Worm (Caenorhabditis elegans) whole organism, L1 larva: ENCODE measurements around the gene lgc-48.

Experiments
- C16A3.4 ChIP-seq: fragments of 150-350 bp; optimal IDR thresholded peaks from 2 replicates; lab custom pipeline; 2014; ENCODE audit warnings: missing biosample characterization, missing genetic modification characterization
- C34B4.2 ChIP-seq: sonication (generic microtip); optimal IDR thresholded peaks from 2 replicates; lab custom pipeline; 2017; ENCODE audit warnings: mild to moderate bottlenecking, missing genetic modification characterization, missing compliant biosample characterization
- aha-1 ChIP-seq: fragments of 150-350 bp; optimal IDR thresholded peaks from 2 replicates; lab custom pipeline; 2014; ENCODE audit warnings: missing biosample characterization, missing genetic modification characterization
- aly-2 ChIP-seq: fragments of 150-350 bp; optimal IDR thresholded peaks from 2 replicates; lab custom pipeline; 2014; ENCODE audit warnings: missing biosample characterization, missing genetic modification characterization
- ama-1 ChIP-seq: fragments of 150-350 bp; optimal IDR thresholded peaks from 2 replicates; lab custom pipeline; 2014
- ceh-63 ChIP-seq: fragments of 200-800 bp; sonication (Bioruptor generic); optimal IDR thresholded peaks from 2 replicates; lab custom pipeline; 2018; ENCODE audit warnings: mild to moderate bottlenecking, missing genetic modification characterization, missing compliant biosample characterization
- ceh-88 ChIP-seq: fragments of 200-800 bp; sonication (Bioruptor generic); IDR thresholded peaks from 2 replicates; pipeline ENCODE4 v1.3.6; 2022; ENCODE audit warnings: missing genetic modification characterization, missing compliant biosample characterization
- ces-1 ChIP-seq: fragments of 150-350 bp; optimal IDR thresholded peaks from 2 replicates; lab custom pipeline; 2014; ENCODE audit warnings: missing biosample characterization, missing genetic modification reagents, missing genetic modification characterization
- dpl-1 ChIP-seq, 3 experiments: fragments of 150-350 bp in 2 of 3; sonication (generic microtip) in 1 of 3; optimal IDR thresholded peaks; 2 replicates each; lab custom pipeline; 2014 to 2017; ENCODE audit warnings: missing biosample characterization in 3 of 3, missing genetic modification characterization in 3 of 3, missing genetic modification reagents in 3 of 3
- efl-1 ChIP-seq, 4 experiments: fragments of 150-350 bp; optimal IDR thresholded peaks in 3 of 4; peaks in 1 of 4; 1 replicate in 1 of 4; 2 replicates in 3 of 4; lab custom pipeline; 2014; ENCODE audit warnings: missing biosample characterization in 2 of 4, missing genetic modification characterization in 2 of 4, missing genetic modification reagents in 2 of 4
- efl-3 ChIP-seq: fragments of 200-800 bp; sonication (Bioruptor generic); optimal IDR thresholded peaks from 2 replicates; lab custom pipeline; 2018; ENCODE audit warnings: mild to moderate bottlenecking, missing genetic modification characterization, missing compliant biosample characterization
- ets-5 ChIP-seq: fragments of 200-800 bp; sonication (Bioruptor generic); IDR thresholded peaks from 2 replicates; pipeline ENCODE4 v1.3.6; 2022; ENCODE audit warnings: missing genetic modification characterization, missing compliant biosample characterization
- fkh-4 ChIP-seq: sonication (generic microtip); optimal IDR thresholded peaks from 2 replicates; lab custom pipeline; 2016; ENCODE audit warnings: missing compliant biosample characterization, missing genetic modification characterization, borderline replicate concordance
- fkh-8 ChIP-seq: sonication (generic microtip); optimal IDR thresholded peaks from 2 replicates; lab custom pipeline; 2016; ENCODE audit warnings: mild to moderate bottlenecking, missing genetic modification characterization, missing compliant biosample characterization
- fos-1 ChIP-seq: fragments of 150-350 bp; optimal IDR thresholded peaks from 2 replicates; lab custom pipeline; 2014; ENCODE audit warnings: missing biosample characterization, missing genetic modification characterization
- grh-1 ChIP-seq: fragments of 200-800 bp; sonication (Bioruptor generic); IDR thresholded peaks from 2 replicates; pipeline ENCODE4 v1.3.6; 2022; ENCODE audit warnings: missing genetic modification reagents, missing genetic modification characterization, missing compliant biosample characterization
- hpl-2 ChIP-seq: fragments of 150-350 bp; optimal IDR thresholded peaks from 2 replicates; lab custom pipeline; 2014; ENCODE audit warnings: missing biosample characterization, missing genetic modification reagents, missing genetic modification characterization
- jun-1 ChIP-seq: fragments of 150-350 bp; optimal IDR thresholded peaks from 2 replicates; lab custom pipeline; 2014; ENCODE audit warnings: missing biosample characterization, missing genetic modification reagents, missing genetic modification characterization
- lin-13 ChIP-seq: fragments of 150-350 bp; optimal IDR thresholded peaks from 2 replicates; lab custom pipeline; 2014; ENCODE audit warnings: missing biosample characterization, missing genetic modification reagents, missing genetic modification characterization
- lin-14 ChIP-seq: fragments of 200-800 bp; sonication (Bioruptor generic); optimal IDR thresholded peaks from 2 replicates; lab custom pipeline; 2018; ENCODE audit warnings: mild to moderate bottlenecking, missing genetic modification characterization, moderate library complexity, missing compliant biosample characterization
- lin-35 ChIP-seq, 2 experiments: fragments of 150-350 bp; optimal IDR thresholded peaks; 2 replicates each; lab custom pipeline; 2014; ENCODE audit warnings: missing biosample characterization in 2 of 2, missing genetic modification characterization in 2 of 2, missing genetic modification reagents in 2 of 2
- lsy-2 ChIP-seq, 2 experiments: fragments of 150-350 bp; optimal IDR thresholded peaks; 2 replicates each; lab custom pipeline; 2014; ENCODE audit warnings: missing biosample characterization in 2 of 2, missing genetic modification characterization in 2 of 2
- mdl-1 ChIP-seq, 2 experiments: fragments of 150-350 bp; optimal IDR thresholded peaks; 2 replicates each; lab custom pipeline; 2014 to 2017; ENCODE audit warnings: missing biosample characterization in 2 of 2, missing genetic modification characterization in 2 of 2, inconsistent platforms in 1 of 2
- mef-2 ChIP-seq: fragments of 150-350 bp; optimal IDR thresholded peaks from 2 replicates; lab custom pipeline; 2014; ENCODE audit warnings: missing biosample characterization, missing genetic modification characterization
- nhr-12 ChIP-seq: sonication (generic microtip); optimal IDR thresholded peaks from 2 replicates; lab custom pipeline; 2017; ENCODE audit warnings: missing biosample characterization, missing genetic modification characterization
- nhr-19 ChIP-seq: fragments of 200-800 bp; sonication (Bioruptor generic); conservative IDR thresholded peaks from 2 replicates; pipeline ENCODE4 v1.3.6; 2022; ENCODE audit warnings: missing genetic modification characterization, missing compliant biosample characterization
- nhr-28 ChIP-seq: fragments of 150-350 bp; optimal IDR thresholded peaks from 2 replicates; lab custom pipeline; 2014; ENCODE audit warnings: missing biosample characterization, missing genetic modification characterization
- nhr-71 ChIP-seq: sonication (generic microtip); optimal IDR thresholded peaks from 2 replicates; lab custom pipeline; 2016; ENCODE audit warnings: mild to moderate bottlenecking, missing genetic modification characterization, moderate library complexity, missing compliant biosample characterization
- nhr-76 ChIP-seq: sonication (generic microtip); optimal IDR thresholded peaks from 2 replicates; lab custom pipeline; 2017; ENCODE audit warnings: missing biosample characterization, missing genetic modification characterization
- nhr-90 ChIP-seq: sonication (generic microtip); optimal IDR thresholded peaks from 2 replicates; lab custom pipeline; 2016; ENCODE audit warnings: mild to moderate bottlenecking, missing genetic modification characterization, missing compliant biosample characterization; ENCODE audit not compliant: poor library complexity
- pax-3 ChIP-seq: fragments of 200-800 bp; sonication (Bioruptor generic); optimal IDR thresholded peaks from 2 replicates; lab custom pipeline; 2018; ENCODE audit warnings: mild to moderate bottlenecking, missing genetic modification characterization, moderate library complexity, missing compliant biosample characterization
- rnt-1 ChIP-seq: sonication (generic microtip); optimal IDR thresholded peaks from 2 replicates; lab custom pipeline; 2016; ENCODE audit warnings: mild to moderate bottlenecking, missing genetic modification characterization, moderate library complexity, missing compliant biosample characterization
- snpc-4 ChIP-seq: fragments of 150-350 bp; optimal IDR thresholded peaks from 2 replicates; lab custom pipeline; 2014; ENCODE audit warnings: missing biosample characterization, missing genetic modification characterization
- snu-23 ChIP-seq: sonication (generic microtip); optimal IDR thresholded peaks from 2 replicates; lab custom pipeline; 2016; ENCODE audit warnings: missing genetic modification characterization, missing compliant biosample characterization
- sup-37 ChIP-seq: fragments of 200-800 bp; sonication (Bioruptor generic); optimal IDR thresholded peaks from 2 replicates; lab custom pipeline; 2018; ENCODE audit warnings: mild to moderate bottlenecking, missing genetic modification characterization, missing compliant biosample characterization
- tlp-1 ChIP-seq: fragments of 150-350 bp; optimal IDR thresholded peaks from 2 replicates; lab custom pipeline; 2014; ENCODE audit warnings: missing biosample characterization, missing genetic modification characterization
- unc-130 ChIP-seq: fragments of 150-350 bp; optimal IDR thresholded peaks from 2 replicates; lab custom pipeline; 2017; ENCODE audit warnings: missing biosample characterization, missing genetic modification characterization, inconsistent platforms
- unc-30 ChIP-seq: sonication (generic microtip); optimal IDR thresholded peaks from 2 replicates; lab custom pipeline; 2017; ENCODE audit warnings: missing biosample characterization, missing genetic modification characterization
- ztf-11 ChIP-seq, 2 experiments: sonication (generic microtip); optimal IDR thresholded peaks; 2 replicates each; lab custom pipeline; 2016 to 2017; ENCODE audit warnings: missing genetic modification characterization in 2 of 2, missing biosample characterization in 1 of 2, missing compliant biosample characterization in 1 of 2
- ztf-4 ChIP-seq: fragments of 150-350 bp; optimal IDR thresholded peaks from 2 replicates; lab custom pipeline; 2014; ENCODE audit warnings: missing biosample characterization, missing genetic modification characterization

lgc-48 gene

DNA sequence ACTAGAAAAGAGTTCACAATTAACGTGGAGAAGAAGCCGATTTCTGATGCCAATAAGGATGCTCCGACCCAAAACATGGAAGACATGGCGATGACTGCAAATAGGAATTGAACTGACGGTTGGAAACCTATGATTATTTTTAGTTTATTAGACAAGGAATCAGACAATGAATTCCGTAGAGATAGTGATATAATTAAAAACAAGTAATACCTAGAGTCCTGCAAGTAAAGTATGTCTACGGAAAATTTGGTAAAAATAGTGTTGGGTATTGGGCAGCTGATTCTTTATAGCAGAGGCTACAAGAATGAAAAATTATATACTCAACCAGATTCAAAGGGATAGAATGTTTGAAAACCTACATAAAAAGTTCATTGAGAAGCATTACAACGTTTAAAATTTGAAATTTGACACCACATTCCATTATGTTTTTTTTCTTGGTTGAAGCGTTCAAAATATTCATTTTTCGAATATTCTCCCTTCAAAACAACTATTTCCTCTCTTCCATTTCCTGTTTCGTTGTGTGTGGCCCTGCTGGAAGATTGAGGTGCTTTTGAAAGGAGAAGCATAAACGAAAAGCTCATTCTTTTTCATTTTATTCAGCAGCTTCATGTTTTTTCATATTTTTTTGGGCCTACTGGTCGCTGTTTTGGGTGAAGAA lies at the start of gene lgc-48, which contains the start of gene str-4:
Gene lgc-48 (plus strand): TSS at position 608 of the 658 bp plus-strand sequence.
Gene str-4 (minus strand): TSS at position 101 of the 658 bp plus-strand sequence.
- TF ChIP-seq ceh-88 (no peak), dpl-1 (GFP tag; optimal IDR thresholded peaks at IDR 0.05; lab: Kevin White, UChicago) (no peak), lin-13 (no peak), ztf-4 (tag; lab: Kevin White, UChicago) (no peak), tlp-1 (no peak), fkh-4 (tag; lab: Kevin White, UChicago) (no peak), ztf-11 (tag; optimal IDR thresholded peaks at IDR 0.05; lab: Kevin White, UChicago) (no peak), efl-3 (GFP tag; lab: Kevin White, UChicago) (no peak), ces-1 (no peak), nhr-28 (no peak), ets-5 (no peak), snu-23 (GFP tag; lab: Kevin White, UChicago) (no peak), aly-2 (tag; lab: Kevin White, UChicago) (no peak), nhr-90 (tag; lab: Kevin White, UChicago) (no peak), snpc-4 (tag; lab: Kevin White, UChicago) (no peak), nhr-19 (GFP tag; lab: Robert Waterston, UW) (no peak), lin-35 (GFP tag; optimal IDR thresholded peaks at IDR 0.05; lab: Kevin White, UChicago) (no peak), hpl-2 (GFP tag; lab: Kevin White, UChicago) (no peak), unc-130 (tag; lab: Kevin White, UChicago) (no peak), C34B4.2 (no peak)

DNA sequence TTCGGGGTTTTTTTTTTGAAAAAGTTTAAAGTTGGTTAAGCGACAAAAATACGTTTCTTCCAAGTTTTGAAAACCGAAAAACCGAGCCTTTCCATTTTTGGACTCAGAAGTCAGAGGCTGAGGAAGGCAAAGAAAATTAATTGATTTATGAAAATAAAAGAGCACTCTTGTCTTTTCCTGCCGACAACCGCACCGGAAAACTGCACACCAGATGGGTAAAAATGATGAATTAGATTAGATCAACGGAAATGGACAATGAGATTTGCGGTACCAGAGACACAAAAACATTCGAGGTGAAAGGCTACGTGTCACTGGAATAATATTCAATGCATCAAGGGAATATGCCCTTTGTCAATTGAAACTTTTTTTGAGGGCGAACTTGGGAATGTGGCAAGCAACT lies 45.5 kb upstream of the lgc-48 start:
- TF ChIP-seq aha-1 (tag; lab: Kevin White, UChicago) (no peak), grh-1 (GFP tag; lab: Robert Waterston, UW) (no peak), nhr-76 (tag; lab: Kevin White, UChicago) (no peak), C34B4.2 (no peak)

DNA sequence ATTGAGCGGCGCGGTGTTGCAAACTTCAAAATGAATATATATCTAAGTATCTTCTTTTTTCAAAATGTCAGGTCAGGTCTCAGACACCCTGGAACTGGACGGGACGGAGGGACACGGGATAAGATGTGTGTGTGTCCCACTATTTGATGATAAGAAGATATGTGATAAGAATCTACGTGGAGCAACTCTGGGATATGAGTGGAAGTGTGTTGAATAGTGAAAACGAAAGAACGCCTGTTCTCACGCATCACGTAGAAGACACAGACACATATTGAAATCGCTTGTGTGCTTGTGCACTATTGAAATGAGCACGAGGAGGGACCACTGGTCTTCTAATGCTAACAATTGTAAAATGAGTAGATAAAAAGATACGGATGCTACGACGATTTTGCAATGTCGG lies 44.2 kb upstream of the lgc-48 start, which contains the start of gene uig-1:
Gene uig-1 (minus strand): TSS at position 120 of the 400 bp plus-strand sequence.
- TF ChIP-seq lin-14 (GFP tag; lab: Kevin White, UChicago), result peak; percentile 75
- no peak for TF ChIP-seq ama-1 (lab: Kevin White, UChicago)

DNA sequence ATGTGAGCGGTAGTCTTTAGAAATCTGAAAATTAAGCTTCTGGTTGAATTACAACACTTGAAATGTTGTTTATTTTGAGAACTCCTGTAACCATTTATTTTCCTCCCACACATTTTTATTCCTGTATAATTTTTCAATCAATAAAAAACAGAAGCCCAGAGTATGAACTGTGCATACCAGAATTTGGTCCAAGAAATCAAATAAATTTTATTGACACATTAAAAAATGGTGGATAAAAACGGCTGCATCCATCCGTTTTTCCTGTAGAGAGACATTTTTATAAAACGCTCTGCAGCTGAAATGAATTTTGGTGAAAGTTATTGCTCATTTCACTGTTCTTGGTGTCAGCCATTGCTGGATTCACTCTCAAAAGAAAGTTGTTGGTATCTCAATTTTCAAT lies 42.8 kb upstream of the lgc-48 start, which contains the start of gene C26E1.1:
Gene C26E1.1 (plus strand): TSS at position 301 of the 400 bp plus-strand sequence.
- TF ChIP-seq sup-37 (GFP tag; lab: Kevin White, UChicago), result no peak
- TF ChIP-seq mef-2, result no peak
- no peak for TF ChIP-seq mdl-1 (tag; optimal IDR thresholded peaks at IDR 0.05; lab: Kevin White, UChicago)
- no peak for TF ChIP-seq unc-30 (tag; lab: Kevin White, UChicago)
- TF ChIP-seq C16A3.4 (tag; lab: Kevin White, UChicago), result no peak
- TF ChIP-seq unc-130 (tag; lab: Kevin White, UChicago), result no peak
- TF ChIP-seq tlp-1, result no peak

DNA sequence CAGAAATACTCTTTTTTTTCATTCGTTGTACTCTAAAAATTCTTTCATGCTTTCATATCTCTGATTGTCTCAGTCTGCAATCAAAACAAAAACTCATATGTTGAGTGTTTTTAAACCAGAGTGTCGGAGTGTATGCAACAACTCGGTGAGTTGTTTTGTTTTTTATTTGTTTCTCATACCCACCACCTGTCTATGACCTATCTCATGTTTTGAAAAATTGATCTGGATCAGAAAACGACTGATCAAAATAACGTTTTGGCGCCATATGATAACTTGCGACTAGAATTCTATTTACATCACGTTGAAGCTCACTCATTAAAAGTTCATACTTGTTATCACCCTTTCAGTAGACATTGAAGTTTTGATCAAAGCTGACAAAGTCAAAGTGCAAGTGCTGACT lies 41.3 kb upstream of the lgc-48 start:
- no peak for TF ChIP-seq nhr-19 (GFP tag; lab: Robert Waterston, UW)
- peak; percentile 2 for TF ChIP-seq rnt-1 (tag; lab: Kevin White, UChicago)
- TF ChIP-seq lin-14 (GFP tag; lab: Kevin White, UChicago), result peak; percentile 37
- peak; percentile 11 for TF ChIP-seq nhr-71 (tag; lab: Kevin White, UChicago)

DNA sequence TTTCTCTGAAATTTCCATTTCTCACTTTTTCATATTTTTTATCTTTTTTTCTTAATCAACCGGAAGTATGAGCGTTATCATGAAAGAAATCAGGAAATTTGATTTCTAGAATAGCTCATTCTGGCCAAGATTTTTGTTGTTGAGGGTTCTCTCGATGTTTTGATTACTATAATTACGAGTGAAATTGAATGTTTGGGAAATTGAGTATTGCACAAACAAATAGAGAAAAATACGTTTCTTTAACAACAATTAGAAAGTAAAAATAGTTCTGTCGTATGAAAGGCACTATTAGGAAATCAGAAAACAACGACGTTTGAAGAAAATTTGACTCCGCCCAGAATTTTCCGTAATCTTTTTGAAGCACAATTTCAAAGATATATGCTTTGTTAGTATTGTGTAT lies 40.6 kb upstream of the lgc-48 start:
- TF ChIP-seq lsy-2 (tag; optimal IDR thresholded peaks at IDR 0.05; lab: Kevin White, UChicago) (no peak), pax-3 (tag; lab: Kevin White, UChicago) (peak; percentile 60), jun-1 (tag; lab: Kevin White, UChicago) (no peak), fkh-8 (no peak), ceh-63 (GFP tag; lab: Kevin White, UChicago) (no peak), ets-5 (no peak), rnt-1 (tag; lab: Kevin White, UChicago) (no peak), efl-1 (optimal IDR thresholded peaks at IDR 0.05; lab: Kevin White, UChicago) (no peak), efl-1 (GFP tag; optimal IDR thresholded peaks at IDR 0.05 in 1 of 2; lab: Kevin White, UChicago) (peak in 1 of 2 experiments; percentile 65), nhr-12 (tag; lab: Kevin White, UChicago) (no peak), fos-1 (tag; lab: Kevin White, UChicago) (no peak)
